Fruit fly (Drosophila melanogaster) whole organism, larva: ENCODE measurements around the gene Ant2.

Experiments
- noc ChIP-seq: fragments of 200-800 bp; sonication (Bioruptor generic); optimal IDR thresholded peaks from 3 replicates; lab custom pipeline; 2019; ENCODE audit warnings: missing biosample characterization, mild to moderate bottlenecking, missing genetic modification characterization, moderate library complexity

Gene Ant2

DNA sequence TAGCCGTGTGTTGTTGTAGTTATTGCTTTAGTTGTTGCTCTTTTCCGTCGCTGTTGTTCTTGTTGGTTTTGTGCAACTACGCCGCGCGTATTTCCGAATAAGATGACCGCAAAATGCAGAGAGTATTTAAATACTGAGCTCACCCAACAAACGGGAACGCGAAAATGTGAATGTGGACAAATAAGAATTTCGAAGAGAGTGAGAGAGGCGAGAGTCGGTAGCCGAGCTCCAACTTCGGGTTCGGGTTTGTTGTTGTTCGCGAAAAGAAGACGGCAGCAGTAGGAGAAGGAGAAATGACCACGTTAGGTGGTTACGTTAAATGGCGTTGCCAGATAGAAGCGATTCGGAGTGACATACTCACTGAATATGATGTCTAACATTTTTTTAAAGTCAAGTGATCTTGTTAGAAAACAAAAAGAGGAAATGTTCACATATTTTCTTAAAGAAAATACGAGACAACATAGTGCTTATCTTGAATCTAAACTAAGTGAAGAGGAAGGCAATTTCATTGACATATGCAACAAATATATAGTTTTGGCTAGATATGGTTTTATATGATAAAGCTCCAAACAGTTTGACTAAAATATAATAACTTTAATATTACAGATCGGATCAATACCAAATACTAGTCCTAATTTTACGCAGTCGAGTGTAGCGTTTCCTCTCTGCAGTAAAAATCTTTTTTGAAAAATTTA is 20.2 kb upstream of the Ant2 start:
- no peak for TF ChIP-seq noc (tag; lab: Kevin White, UChicago)

DNA sequence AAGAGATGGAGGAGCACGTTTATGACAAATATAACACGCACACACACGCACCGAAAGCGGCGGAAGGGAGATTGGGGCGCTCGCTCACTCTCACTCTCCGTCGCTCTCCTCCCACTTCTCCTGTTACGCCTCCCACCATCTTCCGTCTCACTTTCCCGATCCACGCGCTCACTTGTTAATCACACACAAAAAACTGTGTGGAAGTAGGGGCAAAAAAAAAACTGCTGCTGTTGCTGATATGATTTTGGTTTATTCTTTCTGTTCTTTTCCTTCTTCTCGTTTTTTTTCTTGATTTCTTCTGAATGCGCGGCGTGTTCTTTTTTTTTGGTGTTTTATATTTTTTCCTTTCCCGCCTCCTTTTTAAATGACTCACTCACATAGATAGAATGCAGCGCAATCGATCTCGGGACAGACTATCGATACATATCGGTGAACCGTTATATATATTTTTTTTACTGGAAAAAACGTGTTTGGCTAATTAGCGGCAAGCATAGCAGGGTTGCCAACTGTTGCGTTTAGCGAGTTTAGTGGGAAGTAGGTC is 19.0 kb upstream of the Ant2 start:
- peak; percentile 62 for TF ChIP-seq noc (tag; lab: Kevin White, UChicago)

DNA sequence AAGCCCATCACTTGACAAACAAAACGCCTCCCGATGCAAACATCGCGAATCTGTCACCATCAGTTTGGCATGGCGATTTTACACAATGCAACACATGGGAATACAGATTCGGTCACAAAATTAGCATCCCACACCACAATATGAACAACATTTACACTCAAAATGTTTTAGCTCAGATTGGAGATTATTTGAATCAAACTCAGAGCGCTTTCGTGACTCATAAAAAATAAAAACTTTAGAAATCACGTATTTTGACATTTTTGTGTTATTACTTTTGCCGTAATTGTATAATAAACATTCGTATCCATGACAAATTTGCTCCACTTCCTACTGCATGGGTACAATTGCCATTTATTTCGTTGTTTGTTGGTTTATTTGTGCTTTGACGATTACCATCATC is 17.3 kb upstream of the Ant2 start:
- TF ChIP-seq noc (tag; lab: Kevin White, UChicago), result no peak

DNA sequence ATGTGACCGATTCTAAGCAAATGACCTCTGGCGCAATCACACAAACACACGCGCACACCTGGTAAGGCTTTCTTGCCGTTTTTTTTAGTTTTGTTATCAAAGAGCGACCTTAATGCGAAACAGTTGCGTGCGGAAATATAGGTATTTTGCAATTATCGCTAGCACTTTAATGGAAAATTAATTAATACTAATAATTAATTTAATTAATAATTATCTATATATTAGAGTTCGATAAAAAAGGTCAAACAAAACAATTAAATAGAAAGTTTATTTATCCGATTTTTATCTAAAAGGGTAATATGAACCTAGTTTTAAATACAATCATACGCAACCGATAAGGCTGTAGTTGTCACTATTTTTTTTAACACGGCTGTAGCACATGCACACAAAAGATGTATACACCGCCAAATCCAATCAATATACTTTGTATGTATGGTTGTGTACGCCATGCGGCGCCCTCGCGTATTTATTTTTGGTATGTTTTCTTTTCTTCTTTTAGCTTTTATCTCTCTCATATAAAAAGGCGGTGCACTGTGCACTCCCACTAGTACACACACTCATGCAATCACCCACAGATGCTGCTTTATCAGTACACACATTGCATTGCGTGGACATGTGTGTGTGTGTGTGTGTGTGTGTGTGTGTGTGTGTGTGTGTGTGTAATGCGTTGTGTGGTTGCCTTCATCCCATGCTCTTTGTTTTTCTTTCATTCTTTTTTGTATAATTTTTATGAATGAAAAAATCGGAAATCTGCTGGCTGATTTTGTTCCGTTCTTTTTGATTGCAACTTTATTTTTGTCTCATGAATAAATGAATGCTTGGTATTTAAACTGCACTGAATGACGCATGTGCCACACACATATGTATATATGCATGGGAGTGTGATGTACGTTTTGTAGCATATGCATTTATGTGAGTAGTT is 16.0 kb upstream of the Ant2 start:
- no peak for TF ChIP-seq noc (tag; lab: Kevin White, UChicago)

DNA sequence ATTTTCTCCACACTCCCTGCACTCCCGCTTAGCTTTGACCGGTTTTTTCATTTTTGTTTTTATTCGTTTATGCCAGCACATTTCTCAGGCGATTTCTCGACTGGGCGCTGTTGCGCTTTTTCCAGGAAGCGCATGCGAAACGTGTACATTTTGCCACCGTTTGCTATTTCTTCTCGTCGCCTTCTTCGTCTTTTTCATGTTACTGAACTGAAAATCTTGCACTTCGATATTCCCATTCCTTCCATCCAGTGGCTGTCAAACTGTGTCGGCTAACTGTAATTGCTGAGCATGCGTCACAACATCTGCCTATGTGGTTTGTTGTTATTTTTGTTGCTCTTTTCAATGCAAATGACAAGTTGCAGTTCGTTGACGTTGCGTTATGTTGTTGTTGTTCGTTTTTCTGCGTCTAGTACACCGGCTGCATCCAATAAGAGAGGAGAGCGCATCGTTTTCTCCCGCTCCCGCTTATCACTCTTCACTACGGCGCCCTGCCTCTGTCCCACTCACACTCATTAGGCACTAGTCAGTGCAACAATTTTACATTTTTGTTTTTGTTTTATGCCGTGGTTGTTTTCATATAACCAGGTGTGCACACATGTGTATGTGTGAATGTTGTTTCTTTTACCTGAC is 15.2 kb upstream of the Ant2 start:
- TF ChIP-seq noc (tag; lab: Kevin White, UChicago), result no peak

DNA sequence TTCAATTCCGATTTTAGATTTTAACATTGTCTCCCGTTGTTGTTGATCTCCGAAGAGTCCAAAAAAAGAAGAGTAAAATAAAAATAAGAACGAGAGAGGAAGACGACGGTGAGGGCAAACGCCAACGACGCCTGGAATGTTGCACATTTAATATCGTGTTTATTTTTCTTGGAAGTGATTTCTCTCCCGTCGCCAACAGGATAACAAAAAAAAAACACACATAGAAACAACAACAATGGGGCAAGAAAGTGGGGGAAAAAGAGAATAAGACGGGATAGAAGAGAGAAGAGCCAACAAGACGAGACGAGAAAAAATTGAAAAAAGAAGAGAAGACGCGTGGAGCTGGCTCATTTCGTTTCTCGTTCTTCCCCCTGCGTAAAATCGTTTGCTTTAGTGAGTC is 14.3 kb upstream of the Ant2 start:
- no peak for TF ChIP-seq noc (tag; lab: Kevin White, UChicago)

DNA sequence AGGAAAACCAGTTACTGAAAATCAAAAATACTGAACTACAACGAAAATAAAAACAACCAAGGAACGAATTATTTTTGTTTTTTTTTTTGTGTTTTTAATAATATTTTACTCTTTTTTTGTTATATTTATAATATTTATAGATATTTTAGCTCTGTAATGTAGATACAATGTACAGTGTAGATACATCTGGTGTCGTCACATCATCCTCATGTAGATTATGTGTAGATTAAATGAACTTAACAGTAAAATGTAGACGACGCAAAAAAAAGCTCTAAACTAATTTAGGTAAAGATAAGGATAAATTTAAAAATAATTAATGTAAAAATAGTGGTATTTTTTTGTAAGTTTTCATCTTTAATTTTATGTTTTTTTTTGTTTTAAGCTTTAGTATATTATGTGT is 2.6 kb upstream of the Ant2 start:
- TF ChIP-seq noc (tag; lab: Kevin White, UChicago), result no peak

DNA sequence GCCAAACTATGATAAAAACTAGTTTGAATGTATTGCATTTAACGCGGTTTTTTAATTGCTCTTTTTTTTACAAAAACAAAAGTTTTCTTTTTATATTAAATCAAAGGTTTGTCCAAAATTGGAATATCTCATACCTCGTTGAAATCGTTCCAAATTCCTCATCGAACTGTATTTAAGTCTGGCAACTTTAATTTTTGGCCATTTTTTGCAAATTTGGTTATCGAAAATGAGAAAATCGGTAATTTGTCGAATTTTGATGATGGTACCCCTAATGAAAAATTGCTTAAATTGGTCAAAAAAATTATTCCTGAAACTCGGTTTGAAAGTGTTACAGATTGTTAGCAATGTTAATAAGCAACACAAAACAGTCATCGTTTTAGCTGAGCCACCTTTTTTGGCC is 645 bp upstream of the Ant2 start:
- TF ChIP-seq noc (tag; lab: Kevin White, UChicago), result no peak

DNA sequence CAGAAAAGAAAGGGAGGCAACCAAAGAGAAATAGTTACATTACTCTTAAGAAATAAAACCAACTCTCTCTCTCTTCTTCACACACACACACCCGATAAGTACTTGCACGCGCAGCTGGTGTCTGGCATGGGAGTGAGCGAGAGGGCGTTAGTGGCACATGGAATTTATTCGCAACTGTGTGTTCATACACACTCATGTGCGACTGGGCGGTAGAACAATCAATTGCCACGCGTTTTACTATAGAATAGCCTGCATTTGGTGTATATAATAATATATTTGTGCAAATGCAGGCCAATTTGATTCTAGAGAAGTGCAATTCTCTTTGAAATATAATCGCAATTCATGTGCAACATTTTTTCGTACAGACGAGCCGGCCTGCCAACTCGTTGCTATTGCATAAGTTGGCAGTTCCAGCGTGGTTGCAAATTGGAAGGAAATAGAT is 766 bp downstream of the Ant2 start:
- TF ChIP-seq noc (tag; lab: Kevin White, UChicago), result peak; percentile 26

DNA sequence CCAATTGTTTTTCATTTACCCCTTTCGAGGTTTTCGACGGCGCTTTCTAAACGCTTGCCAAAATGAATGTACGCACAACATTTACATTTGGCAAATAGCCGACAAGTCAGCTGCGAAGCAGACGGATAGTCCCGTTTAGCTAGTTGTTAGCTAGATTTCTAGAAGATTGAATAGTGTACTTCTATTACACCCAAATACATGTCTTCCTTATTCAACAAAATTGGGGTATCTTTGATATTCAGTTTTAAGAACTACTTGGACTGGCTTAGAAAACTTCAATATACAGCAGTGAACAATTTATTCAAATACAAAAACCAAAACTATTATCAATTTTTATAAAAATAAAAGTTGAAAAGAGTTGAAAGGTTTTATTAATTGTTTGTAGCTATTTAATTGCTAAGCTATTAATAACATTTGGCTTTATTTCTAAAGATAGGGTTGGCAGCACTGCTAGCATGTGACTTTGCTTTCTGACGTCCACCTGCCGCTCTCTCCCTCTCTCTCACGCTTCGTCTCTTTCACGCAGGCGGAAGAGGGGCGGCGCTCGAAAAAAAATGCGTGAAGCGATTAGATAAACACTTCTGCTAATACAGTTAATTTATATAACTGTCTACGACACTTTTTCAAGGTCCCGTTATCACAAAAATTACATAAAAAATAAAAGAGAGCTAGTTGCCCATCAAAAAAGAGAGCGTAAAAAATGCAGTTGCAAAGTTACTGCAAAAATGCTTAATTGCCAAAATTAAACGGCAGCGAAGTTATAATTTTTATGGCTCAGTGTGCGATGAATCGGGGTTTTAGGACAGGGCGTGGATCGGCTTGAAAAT is 1.7 kb downstream of the Ant2 start:
- no peak for TF ChIP-seq noc (tag; lab: Kevin White, UChicago)

DNA sequence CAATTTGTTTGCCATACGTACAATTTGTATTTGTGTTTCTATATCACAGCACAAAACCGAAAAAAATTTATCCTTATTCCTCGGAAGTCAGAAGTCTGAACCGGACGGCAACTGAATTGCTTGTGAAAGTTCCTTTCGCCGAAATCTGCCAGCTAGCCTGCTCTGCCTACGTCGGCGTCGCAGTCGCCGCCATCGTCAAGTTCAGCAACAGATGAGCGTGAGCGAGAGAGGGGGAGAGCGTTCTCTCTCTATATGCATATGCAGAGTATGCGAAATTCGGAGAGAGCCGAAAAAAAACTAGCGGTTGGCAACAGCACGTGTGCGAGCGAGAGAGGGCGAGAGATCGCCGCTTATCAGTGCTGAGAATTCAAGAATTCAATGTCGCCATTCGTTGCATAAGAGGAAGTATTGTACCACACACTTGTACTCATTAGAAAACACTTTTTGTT is 2.4 kb downstream of the Ant2 start:
- peak; percentile 8 for TF ChIP-seq noc (tag; lab: Kevin White, UChicago)

DNA sequence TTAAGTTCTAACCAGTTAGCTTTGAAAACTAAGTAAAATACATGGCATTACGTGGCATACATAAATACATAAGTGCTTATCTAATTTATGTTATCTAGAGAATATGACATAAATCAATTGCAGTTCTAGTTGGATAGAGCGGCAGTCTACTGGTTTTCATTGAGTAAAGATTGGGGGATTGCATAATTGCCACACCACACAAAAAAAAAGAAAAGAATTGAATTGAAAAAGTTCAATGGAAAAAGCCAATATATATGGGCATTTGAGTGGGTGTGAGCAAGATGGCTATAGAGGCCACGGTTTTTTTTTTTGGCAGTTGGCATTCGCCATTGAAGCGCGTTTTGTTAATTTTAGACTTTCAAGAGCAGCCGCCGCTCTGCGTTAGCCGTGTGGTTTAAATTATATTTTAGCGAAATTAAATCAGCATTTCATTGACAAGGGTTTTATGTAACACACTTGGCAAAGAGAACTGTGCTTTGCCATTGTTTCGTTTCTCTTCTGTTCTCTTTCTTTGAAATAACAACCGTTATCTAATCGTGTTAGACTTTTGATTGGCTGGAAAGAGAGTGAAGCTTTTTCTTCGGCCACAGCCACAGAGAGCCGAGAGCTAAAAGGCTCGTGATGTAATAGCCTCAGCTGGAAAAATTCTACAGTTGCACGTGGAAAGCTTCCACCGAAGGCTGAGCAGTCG is 3.2 kb downstream of the Ant2 start:
- TF ChIP-seq noc (tag; lab: Kevin White, UChicago), result peak; percentile 9

DNA sequence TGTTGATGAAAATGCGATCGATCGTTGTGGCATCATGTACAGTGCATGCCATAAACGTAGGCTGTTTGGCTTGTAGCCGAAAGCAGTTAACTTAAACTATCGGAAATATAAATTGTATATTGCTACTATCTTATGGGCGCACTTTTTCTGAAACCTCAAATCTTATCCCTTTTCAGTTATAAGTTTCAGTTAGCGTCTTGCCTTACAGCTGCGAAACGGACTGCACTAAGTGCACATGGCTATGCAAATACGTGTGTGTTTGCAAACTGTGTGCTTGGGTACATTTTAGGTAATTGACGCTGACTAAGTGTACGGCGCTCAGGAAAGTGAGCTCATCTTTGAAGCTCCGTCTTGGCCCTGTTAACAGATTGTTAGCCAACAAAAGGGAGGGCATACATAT is 11.0 kb downstream of the Ant2 start:
- TF ChIP-seq noc (tag; lab: Kevin White, UChicago), result peak; percentile 46

DNA sequence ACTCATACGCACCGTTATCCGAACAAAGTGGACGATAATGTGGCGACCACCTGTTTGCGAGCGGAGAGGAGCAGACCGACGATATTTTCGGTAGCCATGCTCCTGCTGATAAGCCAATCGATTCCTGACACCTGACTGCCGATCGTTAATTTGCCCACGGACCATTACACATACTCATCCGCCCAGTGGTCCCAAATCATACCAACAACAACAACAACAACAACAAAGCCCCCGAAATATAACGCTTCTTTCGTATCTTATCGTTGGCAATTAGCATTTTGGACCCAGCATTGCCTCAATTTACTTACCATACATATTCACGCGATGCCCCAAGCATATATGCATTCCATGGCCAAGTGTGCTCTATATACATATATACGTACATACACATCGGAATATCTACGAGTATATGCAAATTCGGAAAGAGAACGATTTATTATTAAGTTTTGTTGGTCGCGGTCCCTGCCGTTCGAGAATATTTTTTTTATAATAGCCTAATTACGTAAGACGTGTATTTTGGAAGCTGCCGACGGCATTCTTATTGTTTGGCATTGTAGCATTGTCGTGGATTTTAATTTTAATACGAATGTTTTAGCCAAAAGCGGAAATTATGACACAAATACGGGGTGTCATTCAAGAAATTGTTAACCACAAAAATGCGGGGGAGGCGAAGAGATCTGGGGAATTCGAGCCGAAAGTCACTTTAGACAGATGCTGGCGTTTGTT is 11.6 kb downstream of the Ant2 start:
- TF ChIP-seq noc (tag; lab: Kevin White, UChicago), result no peak
